Fruit fly (Drosophila melanogaster): ENCODE measurements around the gene CG14926.

dm6 chr2L:11338219-11338618 lies 4.9 kb downstream of the CG14926 start:
- TF ChIP-seq CG8119 (GFP tag; IDR thresholded peaks at IDR 0.05) (no peak), net (GFP tag; optimal IDR thresholded peaks at IDR 0.05) (no peak), Gug (GFP tag; IDR thresholded peaks at IDR 0.05) (no peak), fd85E (GFP tag; optimal IDR thresholded peaks at IDR 0.05) (no peak), Blimp-1 (GFP tag; optimal IDR thresholded peaks at IDR 0.05) (no peak), achi (GFP tag; optimal IDR thresholded peaks at IDR 0.05) (no peak), CG6163 (GFP tag; IDR thresholded peaks at IDR 0.05) (no peak)

Data from whole organism, prepupa.